Fruit fly (Drosophila melanogaster): ENCODE results near the gene Gad1.
A peak's percentile ranks its signal among the peaks of the same experiment; 100 is the strongest.

The Gad1 gene

dm6 chr3L:4087281-4087680 is 1.3 kb downstream of the Gad1 start, which contains the start of gene CG14989:
Gene CG14989 (plus strand): TSS chr3L:4087581.
- TF ChIP-seq CTCF (optimal IDR thresholded peaks at IDR 0.05) (no peak), CG8478 (optimal IDR thresholded peaks at IDR 0.05) (no peak)

- TF ChIP-seq CTCF (optimal IDR thresholded peaks at IDR 0.05) = no peak
- TF ChIP-seq CG8478 (optimal IDR thresholded peaks at IDR 0.05) = no peak
These were observed 2.7 kb downstream of the Gad1 start for dm6 chr3L:4085867-4086266.

- TF ChIP-seq CG8478 (optimal IDR thresholded peaks at IDR 0.05) = no peak
- no peak for TF ChIP-seq CTCF (optimal IDR thresholded peaks at IDR 0.05)
These were observed 5.1 kb downstream of the Gad1 start for dm6 chr3L:4083442-4083841.

- TF ChIP-seq CTCF (optimal IDR thresholded peaks at IDR 0.05) = no peak
- TF ChIP-seq CG8478 (optimal IDR thresholded peaks at IDR 0.05) = no peak
These were observed 7.3 kb downstream of the Gad1 start for dm6 chr3L:4081243-4081642.

- no peak for TF ChIP-seq CG8478 (optimal IDR thresholded peaks at IDR 0.05)
- no peak for TF ChIP-seq CTCF (optimal IDR thresholded peaks at IDR 0.05)
These were observed 8.3 kb downstream of the Gad1 start for dm6 chr3L:4080278-4080677.

dm6 chr3L:4076907-4077306 is 11.6 kb downstream of the Gad1 start:
- TF ChIP-seq CG8478 (optimal IDR thresholded peaks at IDR 0.05) (no peak), CTCF (optimal IDR thresholded peaks at IDR 0.05) (no peak)

- no peak for TF ChIP-seq CTCF (optimal IDR thresholded peaks at IDR 0.05)
- TF ChIP-seq CG8478 (optimal IDR thresholded peaks at IDR 0.05) = no peak
These were observed 14.8 kb downstream of the Gad1 start, which contains the start of gene Faa for dm6 chr3L:4073755-4074154. Gene Faa (minus strand): TSS chr3L:4073954.

- TF ChIP-seq CG8478 (optimal IDR thresholded peaks at IDR 0.05) = no peak
- TF ChIP-seq CTCF (optimal IDR thresholded peaks at IDR 0.05) = peak; percentile 74 to 76
These were observed 15.8 kb downstream of the Gad1 start for dm6 chr3L:4072717-4073116.

- TF ChIP-seq CG8478 (optimal IDR thresholded peaks at IDR 0.05) = no peak
- TF ChIP-seq CTCF (optimal IDR thresholded peaks at IDR 0.05) = no peak
These were observed 16.9 kb downstream of the Gad1 start, which contains the start of gene wit for dm6 chr3L:4071561-4072049. Gene wit (minus strand): TSS chr3L:4071717.

dm6 chr3L:4070996-4071379 is 17.6 kb downstream of the Gad1 start:
- TF ChIP-seq CG8478 (optimal IDR thresholded peaks at IDR 0.05) (no peak), CTCF (optimal IDR thresholded peaks at IDR 0.05) (no peak)

dm6 chr3L:4070221-4070995 is 18.1 kb downstream of the Gad1 start:
- no peak for TF ChIP-seq CG8478 (optimal IDR thresholded peaks at IDR 0.05)
- TF ChIP-seq CTCF (optimal IDR thresholded peaks at IDR 0.05) = no peak

dm6 chr3L:4069069-4069468 is 19.5 kb downstream of the Gad1 start, which contains the start of gene CG32259:
Gene CG32259 (plus strand): TSS chr3L:4069369.
- TF ChIP-seq CG8478 (optimal IDR thresholded peaks at IDR 0.05) (no peak), CTCF (optimal IDR thresholded peaks at IDR 0.05) (no peak)

- no peak for TF ChIP-seq CTCF (optimal IDR thresholded peaks at IDR 0.05)
- TF ChIP-seq CG8478 (optimal IDR thresholded peaks at IDR 0.05) = no peak
These were observed 20.2 kb downstream of the Gad1 start for dm6 chr3L:4068368-4068767.

- TF ChIP-seq CG8478 (optimal IDR thresholded peaks at IDR 0.05) (no peak), CTCF (optimal IDR thresholded peaks at IDR 0.05) (no peak)
These were observed 26.5 kb downstream of the Gad1 start, which contains the start of gene dib for dm6 chr3L:4061921-4062474. Gene dib (plus strand): TSS chr3L:4062292.

- no peak for TF ChIP-seq CTCF (optimal IDR thresholded peaks at IDR 0.05)
- no peak for TF ChIP-seq CG8478 (optimal IDR thresholded peaks at IDR 0.05)
These were observed 29.2 kb downstream of the Gad1 start, which contains the start of gene Ugt305A1 for dm6 chr3L:4059293-4059820. Gene Ugt305A1 (plus strand): TSS chr3L:4059770.

- no peak for TF ChIP-seq CTCF (optimal IDR thresholded peaks at IDR 0.05)
- TF ChIP-seq CG8478 (optimal IDR thresholded peaks at IDR 0.05) = no peak
These were observed 31.7 kb downstream of the Gad1 start for dm6 chr3L:4056812-4057211.

Data from S2 (cell line).